Worm (Caenorhabditis elegans): ENCODE results near the gene grp-1.

Gene grp-1

ce11 chrIII:8063659-8064058, 21.8 kb upstream of the grp-1 start:
- no peak for TF ChIP-seq nhr-2 (tag; optimal IDR thresholded peaks at IDR 0.05)
- no peak for TF ChIP-seq nhr-237 (tag; optimal IDR thresholded peaks at IDR 0.05)
- peak; percentile 69 for TF ChIP-seq ham-2 (GFP tag; optimal IDR thresholded peaks at IDR 0.05)
- TF ChIP-seq snpc-4 (tag; optimal IDR thresholded peaks at IDR 0.05), result no peak
- peak; percentile 5 for TF ChIP-seq lsy-2 (tag; optimal IDR thresholded peaks at IDR 0.05)

ce11 chrIII:8065101-8065500, 20.4 kb upstream of the grp-1 start:
- TF ChIP-seq drap-1 (GFP tag; optimal IDR thresholded peaks at IDR 0.05) (no peak), nhr-12 (tag; optimal IDR thresholded peaks at IDR 0.05) (no peak), ces-1 (GFP tag; optimal IDR thresholded peaks at IDR 0.05) (no peak), sem-2 (GFP tag; optimal IDR thresholded peaks at IDR 0.05) (no peak), snpc-4 (tag; optimal IDR thresholded peaks at IDR 0.05) (no peak), blmp-1 (tag; optimal IDR thresholded peaks at IDR 0.05) (no peak), lsy-2 (tag; optimal IDR thresholded peaks at IDR 0.05) (peak; percentile 66), ceh-39 (tag; optimal IDR thresholded peaks at IDR 0.05) (no peak)

DNA sequence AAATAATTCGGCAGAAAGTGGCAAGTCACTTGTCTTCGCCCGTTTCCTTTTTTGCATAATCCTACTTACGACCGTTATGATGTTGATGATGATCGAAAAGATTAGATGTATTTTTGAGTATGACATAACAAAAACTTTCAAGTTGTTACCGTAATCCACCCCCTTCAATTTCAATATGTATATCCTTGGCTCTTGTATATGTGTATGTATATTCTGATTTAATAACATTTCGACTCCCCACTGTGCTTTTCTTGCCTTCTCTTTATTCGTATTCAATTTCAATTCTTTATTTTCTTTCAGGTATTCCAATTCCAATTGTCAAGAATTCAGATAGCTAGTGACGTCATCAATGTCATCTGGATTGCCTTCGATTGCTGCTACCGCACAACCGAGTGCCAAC, 18.5 kb upstream of the grp-1 start, which contains the start of gene pros-1:
TSS of gene pros-1 (plus strand) at position 301 of the 400 bp plus-strand sequence.
- TF ChIP-seq unc-62 (GFP tag; optimal IDR thresholded peaks at IDR 0.05) (no peak), unc-39 (tag; optimal IDR thresholded peaks at IDR 0.05) (no peak), pha-4 (tag; optimal IDR thresholded peaks at IDR 0.05) (no peak), ceh-39 (tag; optimal IDR thresholded peaks at IDR 0.05) (no peak), sem-2 (GFP tag; optimal IDR thresholded peaks at IDR 0.05) (no peak), tbx-8 (GFP tag; optimal IDR thresholded peaks at IDR 0.05) (no peak), hlh-1 (tag; optimal IDR thresholded peaks at IDR 0.05) (no peak), nhr-2 (tag; optimal IDR thresholded peaks at IDR 0.05) (no peak), ces-1 (GFP tag; optimal IDR thresholded peaks at IDR 0.05) (no peak), lin-13 (tag; optimal IDR thresholded peaks at IDR 0.05) (no peak), elt-3 (tag; optimal IDR thresholded peaks at IDR 0.05) (no peak), sptf-1 (tag; optimal IDR thresholded peaks at IDR 0.05) (no peak), mls-2 (tag; optimal IDR thresholded peaks at IDR 0.05) (no peak), mab-5 (tag; optimal IDR thresholded peaks at IDR 0.05) (no peak), snpc-4 (tag; optimal IDR thresholded peaks at IDR 0.05) (no peak), zip-8 (tag; optimal IDR thresholded peaks at IDR 0.05) (no peak), nhr-76 (tag; optimal IDR thresholded peaks at IDR 0.05) (no peak), M03D4.4 (tag; optimal IDR thresholded peaks at IDR 0.05) (no peak), bed-3 (GFP tag; optimal IDR thresholded peaks at IDR 0.05) (no peak)

DNA sequence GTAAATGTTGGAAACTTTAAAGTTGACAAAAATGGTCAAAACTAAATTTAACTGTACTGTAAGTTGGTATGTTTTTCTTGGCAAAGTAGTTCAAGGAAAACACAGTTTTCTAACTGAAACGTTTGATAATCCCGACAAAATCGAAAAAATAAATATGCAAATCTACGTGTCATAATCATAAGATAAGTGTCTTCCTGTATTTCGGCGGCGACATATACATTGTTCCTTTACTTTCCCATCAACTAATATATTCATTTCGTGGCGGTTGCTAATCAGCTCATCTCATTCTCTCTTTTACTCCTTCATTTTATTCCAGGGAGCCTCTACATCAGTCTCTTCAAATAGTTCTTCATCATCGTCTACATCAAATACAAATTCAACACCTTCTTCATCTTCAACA, 17.7 kb upstream of the grp-1 start:
- TF ChIP-seq unc-120 (tag; optimal IDR thresholded peaks at IDR 0.05; ENCODE audit: poor library complexity, severe bottlenecking) (no peak), mls-2 (tag; optimal IDR thresholded peaks at IDR 0.05) (no peak), ceh-83 (GFP tag; optimal IDR thresholded peaks at IDR 0.05) (no peak), nhr-237 (tag; optimal IDR thresholded peaks at IDR 0.05) (no peak), pha-4 (tag; optimal IDR thresholded peaks at IDR 0.05) (no peak), blmp-1 (tag; optimal IDR thresholded peaks at IDR 0.05) (no peak), elt-1 (tag; optimal IDR thresholded peaks at IDR 0.05; ENCODE audit: borderline replicate concordance, insufficient read depth) (no peak), ceh-43 (GFP tag; optimal IDR thresholded peaks at IDR 0.05) (no peak), lsy-2 (tag; optimal IDR thresholded peaks at IDR 0.05) (no peak), M03D4.4 (tag; optimal IDR thresholded peaks at IDR 0.05) (no peak), snpc-4 (tag; optimal IDR thresholded peaks at IDR 0.05) (no peak), sptf-1 (tag; optimal IDR thresholded peaks at IDR 0.05) (no peak), nhr-76 (tag; optimal IDR thresholded peaks at IDR 0.05) (no peak), cnd-1 (tag; optimal IDR thresholded peaks at IDR 0.05) (no peak), ham-2 (GFP tag; optimal IDR thresholded peaks at IDR 0.05) (no peak)

ce11 chrIII:8069206-8069605, 16.3 kb upstream of the grp-1 start:
- TF ChIP-seq flh-1 (GFP tag; optimal IDR thresholded peaks at IDR 0.05), result no peak
- no peak for TF ChIP-seq snpc-4 (tag; optimal IDR thresholded peaks at IDR 0.05)
- no peak for TF ChIP-seq lin-13 (tag; optimal IDR thresholded peaks at IDR 0.05)
- TF ChIP-seq mls-2 (tag; optimal IDR thresholded peaks at IDR 0.05), result peak; percentile 2
- TF ChIP-seq nhr-76 (tag; optimal IDR thresholded peaks at IDR 0.05), result no peak
- TF ChIP-seq cnd-1 (tag; optimal IDR thresholded peaks at IDR 0.05), result peak; percentile 16
- TF ChIP-seq sptf-1 (tag; optimal IDR thresholded peaks at IDR 0.05), result peak; percentile 34
- no peak for TF ChIP-seq elt-3 (tag; optimal IDR thresholded peaks at IDR 0.05)
- TF ChIP-seq ceh-39 (tag; optimal IDR thresholded peaks at IDR 0.05), result no peak
- no peak for TF ChIP-seq mep-1 (tag; optimal IDR thresholded peaks at IDR 0.05)
- TF ChIP-seq ceh-43 (GFP tag; optimal IDR thresholded peaks at IDR 0.05), result no peak
- TF ChIP-seq bed-3 (GFP tag; optimal IDR thresholded peaks at IDR 0.05), result no peak
- no peak for TF ChIP-seq ztf-11 (tag; optimal IDR thresholded peaks at IDR 0.05)
- no peak for TF ChIP-seq nhr-28 (tag; optimal IDR thresholded peaks at IDR 0.05)
- TF ChIP-seq M03D4.4 (tag; optimal IDR thresholded peaks at IDR 0.05), result peak; percentile 36
- TF ChIP-seq unc-62 (GFP tag; optimal IDR thresholded peaks at IDR 0.05), result no peak
- TF ChIP-seq blmp-1 (tag; optimal IDR thresholded peaks at IDR 0.05), result no peak
- TF ChIP-seq mab-5 (tag; optimal IDR thresholded peaks at IDR 0.05), result no peak
- TF ChIP-seq zip-8 (tag; optimal IDR thresholded peaks at IDR 0.05), result no peak
